Worm (Caenorhabditis elegans) whole organism, L4 larva: ENCODE measurements around the gene D2045.7.
A peak's percentile ranks its signal among the peaks of the same experiment; 100 is the strongest.

Source experiments
- aly-2 ChIP-seq: sonication (generic microtip); optimal IDR thresholded peaks from 2 replicates; lab custom pipeline; 2018; ENCODE audit warnings: missing biosample characterization, missing genetic modification characterization
- arid-1 ChIP-seq: fragments of 200-800 bp; sonication (Bioruptor generic); conservative IDR thresholded peaks from 2 replicates; pipeline ENCODE4 v1.3.6; 2022; ENCODE audit warnings: missing genetic modification reagents, missing genetic modification characterization, missing compliant biosample characterization
- daf-8 ChIP-seq: fragments of 200-800 bp; sonication (Bioruptor generic); IDR thresholded peaks from 2 replicates; pipeline ENCODE4 v1.3.6; 2022; ENCODE audit warnings: missing genetic modification characterization, missing compliant biosample characterization
- dpl-1 ChIP-seq: fragments of 150-350 bp; optimal IDR thresholded peaks from 2 replicates; lab custom pipeline; 2014; ENCODE audit warnings: missing biosample characterization, missing genetic modification reagents, missing genetic modification characterization
- egl-27 ChIP-seq: sonication (generic microtip); optimal IDR thresholded peaks from 3 replicates; lab custom pipeline; 2017; ENCODE audit warnings: missing biosample characterization, missing genetic modification reagents, missing genetic modification characterization
- jun-1 ChIP-seq: fragments of 150-350 bp; optimal IDR thresholded peaks from 2 replicates; lab custom pipeline; 2014; ENCODE audit warnings: missing biosample characterization, missing genetic modification reagents, missing genetic modification characterization
- lin-15B ChIP-seq: fragments of 150-350 bp; sonication (generic microtip); optimal IDR thresholded peaks from 3 replicates; lab custom pipeline; 2014; ENCODE audit warnings: missing biosample characterization, missing genetic modification characterization
- nhr-77 ChIP-seq: fragments of 150-350 bp; optimal IDR thresholded peaks from 2 replicates; lab custom pipeline; 2014; ENCODE audit warnings: missing biosample characterization, missing genetic modification characterization
- pqm-1 ChIP-seq: sonication (generic microtip); optimal IDR thresholded peaks from 2 replicates; lab custom pipeline; 2017; ENCODE audit warnings: missing biosample characterization, missing genetic modification characterization
- skn-1 ChIP-seq: fragments of 150-350 bp; optimal IDR thresholded peaks from 2 replicates; lab custom pipeline; 2014; ENCODE audit warnings: missing biosample characterization, missing genetic modification characterization
- unc-62 ChIP-seq, 3 experiments: fragments of 150-350 bp in 1 of 3; sonication (generic microtip); optimal IDR thresholded peaks in 2 of 3; peaks in 1 of 3; 1 replicate in 1 of 3; 2 replicates in 2 of 3; lab custom pipeline; 2014 to 2017; ENCODE audit warnings: missing biosample characterization in 3 of 3, missing genetic modification characterization in 3 of 3, missing genetic modification reagents in 3 of 3, missing genotype in 1 of 3
- zip-2 ChIP-seq: fragments of 150-350 bp; optimal IDR thresholded peaks from 2 replicates; lab custom pipeline; 2014; ENCODE audit warnings: missing biosample characterization, missing genetic modification characterization

ce11 chrIII:10442355-10443140, 36.7 kb upstream of the D2045.7 start, which contains the start of the genes H04D03.2 and ecps-2:
- no peak for TF ChIP-seq skn-1 (tag; lab: Kevin White, UChicago)
- peak in 1 of 2 experiments; percentile 66 for TF ChIP-seq unc-62 (GFP tag; optimal IDR thresholded peaks at IDR 0.05 in 1 of 2; lab: Kevin White, UChicago)
- TF ChIP-seq unc-62 (tag; optimal IDR thresholded peaks at IDR 0.05; lab: Kevin White, UChicago), result no peak
- no peak for TF ChIP-seq daf-8 (GFP tag; lab: Robert Waterston, UW)
- TF ChIP-seq jun-1, result no peak
- no peak for TF ChIP-seq zip-2 (tag; lab: Kevin White, UChicago)
- no peak for TF ChIP-seq pqm-1 (tag; lab: Kevin White, UChicago)
- no peak for TF ChIP-seq dpl-1
- TF ChIP-seq nhr-77, result no peak
- TF ChIP-seq lin-15B (tag; lab: Kevin White, UChicago), result no peak
- no peak for TF ChIP-seq egl-27 (tag; lab: Kevin White, UChicago)
- TF ChIP-seq arid-1, result no peak
- no peak for TF ChIP-seq aly-2
